Worm (Caenorhabditis elegans) whole organism, young adult: ENCODE measurements around the gene C10A4.13.
A peak's percentile ranks its signal among the peaks of the same experiment; 100 is the strongest.

ENCODE experiments used
- B0019.2 ChIP-seq: fragments of 200-800 bp; sonication (Bioruptor generic); conservative IDR thresholded peaks from 2 replicates; pipeline ENCODE4 v1.3.6; 2022; ENCODE audit warnings: missing genetic modification reagents, missing genetic modification characterization, missing compliant biosample characterization
- B0261.1 ChIP-seq: sonication (generic microtip); optimal IDR thresholded peaks from 2 replicates; lab custom pipeline; 2016; ENCODE audit warnings: mild to moderate bottlenecking, missing genetic modification characterization, moderate library complexity, missing compliant biosample characterization
- B0336.3 ChIP-seq: fragments of 200-800 bp; sonication (Bioruptor generic); IDR thresholded peaks from 2 replicates; pipeline ENCODE4 v1.3.6; 2022; ENCODE audit warnings: missing genetic modification characterization, missing compliant biosample characterization
- F22D6.2 ChIP-seq: sonication (generic microtip); optimal IDR thresholded peaks from 2 replicates; lab custom pipeline; 2016; ENCODE audit warnings: mild to moderate bottlenecking, missing genetic modification characterization, missing compliant biosample characterization
- F23B12.7 ChIP-seq: sonication (generic microtip); optimal IDR thresholded peaks from 2 replicates; lab custom pipeline; 2017; ENCODE audit warnings: missing genetic modification characterization, mild to moderate bottlenecking, missing compliant biosample characterization, antibody characterized with exemption, moderate library complexity; ENCODE audit not compliant: insufficient read depth
- F33H1.4 ChIP-seq: fragments of 200-800 bp; sonication (Bioruptor generic); IDR thresholded peaks from 2 replicates; pipeline ENCODE4 v1.3.6; 2022; ENCODE audit warnings: missing genetic modification reagents, missing genetic modification characterization, missing compliant biosample characterization
- Y53F4B.3 ChIP-seq: fragments of 200-800 bp; sonication (Bioruptor generic); IDR thresholded peaks from 2 replicates; pipeline ENCODE4 v1.3.6; 2022; ENCODE audit warnings: missing genetic modification reagents, missing genetic modification characterization, missing compliant biosample characterization
- Y67H2A.10 ChIP-seq: fragments of 200-800 bp; sonication (Bioruptor generic); conservative IDR thresholded peaks from 2 replicates; pipeline ENCODE4 v1.3.6; 2022; ENCODE audit warnings: missing genetic modification reagents, missing genetic modification characterization, missing compliant biosample characterization
- Y79H2A.3 ChIP-seq: fragments of 200-800 bp; sonication (Bioruptor generic); conservative IDR thresholded peaks from 2 replicates; pipeline ENCODE4 v1.3.6; 2022; ENCODE audit warnings: missing genetic modification reagents, missing genetic modification characterization, missing compliant biosample characterization
- ama-1 ChIP-seq, 3 experiments: fragments of 150-350 bp in 1 of 3; sonication (generic microtip) in 2 of 3; optimal IDR thresholded peaks; 2 replicates each; lab custom pipeline; 2014 to 2018; ENCODE audit warnings: missing biosample characterization in 2 of 3, missing genetic modification characterization in 2 of 3, missing genetic modification reagents in 2 of 3
- aptf-3 ChIP-seq: fragments of 200-800 bp; sonication (Bioruptor generic); IDR thresholded peaks from 2 replicates; pipeline ENCODE4 v1.3.6; 2022; ENCODE audit warnings: missing genetic modification characterization, missing compliant biosample characterization
- cebp-1 ChIP-seq, 2 experiments: fragments of 200-800 bp in 1 of 2; sonication (Bioruptor generic) in 1 of 2; sonication (generic microtip) in 1 of 2; IDR thresholded peaks in 1 of 2; optimal IDR thresholded peaks in 1 of 2; 2 replicates each; pipeline versions ENCODE4 v1.3.6 to Lab custom; 2017 to 2022; ENCODE audit warnings: missing compliant biosample characterization in 2 of 2, missing genetic modification characterization in 2 of 2, mild to moderate bottlenecking in 1 of 2, missing genetic modification reagents in 1 of 2, moderate library complexity in 1 of 2
- ceh-40 ChIP-seq: fragments of 200-800 bp; sonication (Bioruptor generic); IDR thresholded peaks from 2 replicates; pipeline ENCODE4 v1.3.6; 2022; ENCODE audit warnings: missing genetic modification characterization, missing compliant biosample characterization
- ceh-58 ChIP-seq: fragments of 200-800 bp; sonication (Bioruptor generic); IDR thresholded peaks from 2 replicates; pipeline ENCODE4 v1.3.6; 2022; ENCODE audit warnings: missing genetic modification characterization, missing compliant biosample characterization
- die-1 ChIP-seq: sonication (generic microtip); optimal IDR thresholded peaks from 2 replicates; lab custom pipeline; 2016; ENCODE audit warnings: missing genotype, mild to moderate bottlenecking, missing genetic modification characterization, missing compliant biosample characterization
- dpff-1 ChIP-seq: sonication (generic microtip); optimal IDR thresholded peaks from 2 replicates; lab custom pipeline; 2017; ENCODE audit warnings: mild to moderate bottlenecking, missing genetic modification characterization, missing compliant biosample characterization
- efl-1 ChIP-seq: fragments of 150-350 bp; optimal IDR thresholded peaks from 2 replicates; lab custom pipeline; 2014; ENCODE audit warnings: missing biosample characterization, missing genetic modification reagents, missing genetic modification characterization
- egl-44 ChIP-seq: fragments of 200-800 bp; sonication (Bioruptor generic); IDR thresholded peaks from 2 replicates; pipeline ENCODE4 v1.3.6; 2022; ENCODE audit warnings: missing genetic modification reagents, missing genetic modification characterization, missing compliant biosample characterization
- fkh-3 ChIP-seq: sonication (generic microtip); optimal IDR thresholded peaks from 2 replicates; lab custom pipeline; 2016; ENCODE audit warnings: mild to moderate bottlenecking, missing genetic modification characterization, missing compliant biosample characterization
- him-1 ChIP-seq: sonication (generic microtip); optimal IDR thresholded peaks from 2 replicates; lab custom pipeline; 2016; ENCODE audit warnings: missing genotype, missing genetic modification reagents, missing genetic modification characterization, missing compliant biosample characterization
- hrde-1 ChIP-seq: sonication (generic microtip); optimal IDR thresholded peaks from 2 replicates; lab custom pipeline; 2016; ENCODE audit warnings: missing genetic modification characterization, mild to moderate bottlenecking, missing compliant biosample characterization, moderate library complexity, missing genotype, missing genetic modification reagents, borderline replicate concordance
- let-526 ChIP-seq: fragments of 200-800 bp; sonication (Bioruptor generic); IDR thresholded peaks from 2 replicates; pipeline ENCODE4 v1.3.6; 2022; ENCODE audit warnings: missing genetic modification reagents, missing genetic modification characterization, missing compliant biosample characterization
- lin-26 ChIP-seq: fragments of 200-800 bp; sonication (Bioruptor generic); IDR thresholded peaks from 2 replicates; pipeline ENCODE4 v1.3.6; 2022; ENCODE audit warnings: missing genetic modification reagents, missing genetic modification characterization, missing compliant biosample characterization
- lir-1 ChIP-seq: fragments of 200-800 bp; sonication (Bioruptor generic); conservative IDR thresholded peaks from 2 replicates; pipeline ENCODE4 v1.3.6; 2022; ENCODE audit warnings: missing genetic modification reagents, missing genetic modification characterization, missing compliant biosample characterization
- madf-10 ChIP-seq: sonication (generic microtip); optimal IDR thresholded peaks from 2 replicates; lab custom pipeline; 2016; ENCODE audit warnings: mild to moderate bottlenecking, missing genetic modification characterization, missing compliant biosample characterization
- mel-28 ChIP-seq: sonication (generic microtip); optimal IDR thresholded peaks from 2 replicates; lab custom pipeline; 2016; ENCODE audit warnings: borderline replicate concordance, mild to moderate bottlenecking, missing genetic modification characterization, missing compliant biosample characterization
- mes-4 ChIP-seq: sonication (generic microtip); optimal IDR thresholded peaks from 2 replicates; lab custom pipeline; 2016; ENCODE audit warnings: missing genotype, missing genetic modification characterization, missing compliant biosample characterization
- nfya-1 ChIP-seq: sonication (generic microtip); optimal IDR thresholded peaks from 2 replicates; lab custom pipeline; 2017; ENCODE audit warnings: antibody characterized with exemption, missing compliant biosample characterization, missing genetic modification characterization, borderline replicate concordance; ENCODE audit not compliant: insufficient read depth
- nfya-2 ChIP-seq: fragments of 200-800 bp; sonication (Bioruptor generic); IDR thresholded peaks from 2 replicates; pipeline ENCODE4 v1.3.6; 2022; ENCODE audit warnings: missing genetic modification reagents, missing genetic modification characterization, missing compliant biosample characterization
- nhr-179 ChIP-seq: sonication (generic microtip); optimal IDR thresholded peaks from 2 replicates; lab custom pipeline; 2016; ENCODE audit warnings: mild to moderate bottlenecking, missing genetic modification characterization, missing compliant biosample characterization
- nhr-80 ChIP-seq: sonication (generic microtip); optimal IDR thresholded peaks from 2 replicates; lab custom pipeline; 2016; ENCODE audit warnings: missing genetic modification characterization, missing compliant biosample characterization
- pbrm-1 ChIP-seq: fragments of 200-800 bp; sonication (Bioruptor generic); IDR thresholded peaks from 2 replicates; pipeline ENCODE4 v1.3.6; 2022; ENCODE audit warnings: missing genetic modification reagents, missing genetic modification characterization, missing compliant biosample characterization
- rcor-1 ChIP-seq: fragments of 200-800 bp; sonication (Bioruptor generic); IDR thresholded peaks from 2 replicates; pipeline ENCODE4 v1.3.6; 2022; ENCODE audit warnings: missing genetic modification reagents, missing genetic modification characterization, missing compliant biosample characterization
- rec-8 ChIP-seq, 2 experiments: sonication (generic microtip); optimal IDR thresholded peaks; 2 replicates each; lab custom pipeline; 2016; ENCODE audit warnings: mild to moderate bottlenecking in 2 of 2, missing genetic modification characterization in 2 of 2, missing genetic modification reagents in 2 of 2, missing genotype in 2 of 2, missing biosample characterization in 1 of 2, missing compliant biosample characterization in 1 of 2, moderate library complexity in 1 of 2
- sea-2 ChIP-seq: fragments of 200-800 bp; sonication (Bioruptor generic); IDR thresholded peaks from 2 replicates; pipeline ENCODE4 v1.3.6; 2022; ENCODE audit warnings: missing genetic modification characterization, missing compliant biosample characterization
- snpc-1.3 ChIP-seq: sonication (generic microtip); optimal IDR thresholded peaks from 2 replicates; lab custom pipeline; 2017; ENCODE audit warnings: missing genetic modification characterization, mild to moderate bottlenecking, missing compliant biosample characterization, antibody characterized with exemption, moderate library complexity, missing genotype, missing genetic modification reagents; ENCODE audit not compliant: insufficient read depth
- snpc-3.4 ChIP-seq: sonication (generic microtip); optimal IDR thresholded peaks from 2 replicates; lab custom pipeline; 2017; ENCODE audit warnings: missing genetic modification characterization, mild to moderate bottlenecking, missing compliant biosample characterization, antibody characterized with exemption, moderate library complexity, missing genotype, missing genetic modification reagents
- sptf-2 ChIP-seq: fragments of 200-800 bp; sonication (Bioruptor generic); optimal IDR thresholded peaks from 2 replicates; lab custom pipeline; 2018; ENCODE audit warnings: mild to moderate bottlenecking, missing genetic modification characterization, missing compliant biosample characterization
- ztf-18 ChIP-seq: sonication (generic microtip); optimal IDR thresholded peaks from 2 replicates; lab custom pipeline; 2016; ENCODE audit warnings: missing genotype, mild to moderate bottlenecking, missing genetic modification characterization, missing compliant biosample characterization
- ztf-28 ChIP-seq: fragments of 200-800 bp; sonication (Bioruptor generic); IDR thresholded peaks from 2 replicates; pipeline ENCODE4 v1.3.6; 2022; ENCODE audit warnings: missing genetic modification reagents, missing genetic modification characterization, missing compliant biosample characterization
- ztf-6 ChIP-seq: fragments of 200-800 bp; sonication (Bioruptor generic); IDR thresholded peaks from 2 replicates; pipeline ENCODE4 v1.3.6; 2022; ENCODE audit warnings: missing genetic modification reagents, missing genetic modification characterization, missing compliant biosample characterization

C10A4.13 gene

ce11 chrX:7378608-7379007 is 19.2 kb downstream of the C10A4.13 start (continued):
- TF ChIP-seq snpc-1.3 (tag; lab: Kevin White, UChicago) (peak; percentile 70), ztf-6 (GFP tag; lab: Robert Waterston, UW) (no peak), snpc-3.4 (tag; lab: Kevin White, UChicago) (peak; percentile 31), sea-2 (GFP tag; lab: Robert Waterston, UW) (no peak), pbrm-1 (GFP tag; lab: Robert Waterston, UW) (peak; percentile 63), ztf-28 (GFP tag; lab: Robert Waterston, UW) (no peak), F33H1.4 (no peak), him-1 (peak; percentile 78), hrde-1 (no peak), rec-8 (tag; optimal IDR thresholded peaks at IDR 0.05; lab: Kevin White, UChicago) (peak in 1 of 2 experiments; percentile 26), madf-10 (peak; percentile 12), let-526 (no peak), ztf-18 (tag; lab: Kevin White, UChicago) (no peak), ama-1 (optimal IDR thresholded peaks at IDR 0.05; lab: Kevin White, UChicago) (no peak), ama-1 (GFP tag; optimal IDR thresholded peaks at IDR 0.05; lab: Kevin White, UChicago) (peak in 1 of 2 experiments; percentile 47), B0019.2 (GFP tag; lab: Robert Waterston, UW) (no peak), F22D6.2 (no peak), Y53F4B.3 (GFP tag; lab: Robert Waterston, UW) (no peak), die-1 (tag; lab: Kevin White, UChicago) (peak; percentile 61), B0261.1 (tag; lab: Kevin White, UChicago) (peak; percentile 72), efl-1 (GFP tag; lab: Kevin White, UChicago) (no peak), lir-1 (GFP tag; lab: Robert Waterston, UW) (no peak), Y67H2A.10 (GFP tag; lab: Robert Waterston, UW) (no peak), sptf-2 (GFP tag; lab: Kevin White, UChicago) (peak; percentile 39), egl-44 (no peak)
- TF ChIP-seq, all 124 proteins: peak for 20

- TF ChIP-seq F23B12.7 (tag; lab: Kevin White, UChicago) (no peak), mes-4 (tag; lab: Kevin White, UChicago) (no peak), nhr-80 (tag; lab: Kevin White, UChicago) (no peak), ceh-58 (GFP tag; lab: Robert Waterston, UW) (no peak), F33H1.4 (no peak), rec-8 (tag; optimal IDR thresholded peaks at IDR 0.05; lab: Kevin White, UChicago) (no peak), rcor-1 (GFP tag; lab: Robert Waterston, UW) (no peak), nhr-179 (tag; lab: Kevin White, UChicago) (no peak), Y79H2A.3 (GFP tag; lab: Robert Waterston, UW) (no peak), dpff-1 (no peak), cebp-1 (GFP tag; IDR thresholded peaks at IDR 0.05; lab: Robert Waterston, UW) (no peak), cebp-1 (tag; optimal IDR thresholded peaks at IDR 0.05; lab: Kevin White, UChicago) (no peak)
Measured at ce11 chrX:7376941-7377340, 20.9 kb downstream of the C10A4.13 start, which contains the start of gene npr-8. TSS of gene npr-8 (plus strand) at chrX:7377302.

DNA sequence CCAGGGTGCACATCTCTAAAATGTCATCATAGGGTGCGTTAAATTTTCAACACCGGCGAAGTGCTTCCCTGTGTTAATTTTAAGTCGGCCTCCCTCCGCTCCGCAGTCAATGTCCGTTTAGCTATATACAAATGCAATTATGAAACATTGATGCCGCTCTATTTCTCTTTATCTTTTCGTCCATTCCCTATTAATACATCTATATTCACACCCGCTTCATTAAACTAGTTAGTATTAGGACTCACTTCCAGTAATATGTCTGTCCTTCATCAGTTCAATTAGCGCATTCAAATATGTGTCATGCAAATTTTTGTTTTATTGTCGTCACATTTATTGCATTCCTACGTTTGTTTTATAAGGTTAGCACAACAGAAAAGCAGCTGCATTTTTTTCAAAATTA is 25.9 kb downstream of the C10A4.13 start:
- no peak for TF ChIP-seq nfya-2 (GFP tag; lab: Robert Waterston, UW)
- TF ChIP-seq B0336.3 (GFP tag; lab: Robert Waterston, UW), result no peak
- no peak for TF ChIP-seq aptf-3 (GFP tag; lab: Robert Waterston, UW)
- no peak for TF ChIP-seq lir-1 (GFP tag; lab: Robert Waterston, UW)
- TF ChIP-seq nhr-80 (tag; lab: Kevin White, UChicago), result no peak
- no peak for TF ChIP-seq ceh-40 (GFP tag; lab: Robert Waterston, UW)
- no peak for TF ChIP-seq mel-28
- TF ChIP-seq F23B12.7 (tag; lab: Kevin White, UChicago), result no peak
- TF ChIP-seq fkh-3 (tag; lab: Kevin White, UChicago), result no peak
- no peak for TF ChIP-seq mes-4 (tag; lab: Kevin White, UChicago)
- no peak for TF ChIP-seq nfya-1 (tag; lab: Kevin White, UChicago)
- no peak for TF ChIP-seq lin-26 (GFP tag; lab: Robert Waterston, UW)
